Worm (Caenorhabditis elegans): ENCODE data around the gene ZK112.4.
A peak's percentile ranks its signal among the peaks of the same experiment; 100 is the strongest.

ZK112.4 gene

DNA sequence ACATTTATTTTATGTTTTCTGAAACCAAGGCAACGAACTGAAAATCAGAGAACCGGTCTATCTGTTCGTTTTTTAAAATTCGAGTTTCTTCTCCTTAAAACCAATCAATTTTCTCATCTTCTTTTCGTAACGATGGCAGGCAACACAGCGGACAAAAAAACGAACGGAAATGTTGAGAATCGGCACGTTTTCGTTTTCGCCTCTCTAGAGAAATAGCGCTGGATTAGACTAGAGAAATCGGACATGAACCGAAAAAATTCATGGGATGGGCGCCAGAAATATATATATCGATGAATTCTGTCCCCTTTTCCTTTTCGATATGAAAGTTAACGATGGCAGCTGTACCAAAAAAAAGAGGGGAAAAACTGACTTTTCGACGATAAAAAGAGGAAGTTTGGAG lies 7.4 kb downstream of the ZK112.4 start:
- no peak for TF ChIP-seq zip-8 (tag; optimal IDR thresholded peaks at IDR 0.05)

DNA sequence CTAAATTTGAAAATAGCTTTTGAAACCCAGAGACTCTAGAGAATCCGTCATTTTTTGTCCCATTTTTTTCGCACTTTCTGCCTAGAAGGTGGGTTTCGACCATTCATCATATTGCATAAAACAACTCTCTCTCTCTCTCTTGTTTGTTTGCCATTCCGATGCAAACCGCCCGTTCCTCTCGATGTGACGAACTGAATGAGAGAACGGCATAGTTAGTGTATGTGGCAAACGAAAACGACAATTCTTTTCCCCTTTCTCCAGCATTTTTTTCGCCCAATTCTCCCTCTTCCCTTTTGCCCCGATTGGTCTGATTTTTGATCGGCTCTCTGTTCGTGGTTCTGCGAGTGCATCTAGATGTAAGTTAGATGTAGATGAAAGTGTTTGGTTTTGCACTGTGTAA lies 8.3 kb downstream of the ZK112.4 start:
- TF ChIP-seq zip-8 (tag; optimal IDR thresholded peaks at IDR 0.05) = no peak
- TF ChIP-seq nhr-12 (tag; optimal IDR thresholded peaks at IDR 0.05) = no peak
- no peak for TF ChIP-seq ceh-39 (tag; optimal IDR thresholded peaks at IDR 0.05)
- TF ChIP-seq drap-1 (GFP tag; optimal IDR thresholded peaks at IDR 0.05) = no peak
- TF ChIP-seq lin-13 (tag; optimal IDR thresholded peaks at IDR 0.05) = no peak
- TF ChIP-seq snpc-4 (tag; optimal IDR thresholded peaks at IDR 0.05) = no peak
- TF ChIP-seq mls-2 (tag; optimal IDR thresholded peaks at IDR 0.05) = no peak
- no peak for TF ChIP-seq cnd-1 (tag; optimal IDR thresholded peaks at IDR 0.05)
- TF ChIP-seq M03D4.4 (tag; optimal IDR thresholded peaks at IDR 0.05) = no peak
- no peak for TF ChIP-seq sem-2 (GFP tag; optimal IDR thresholded peaks at IDR 0.05)
- no peak for TF ChIP-seq unc-120 (tag; optimal IDR thresholded peaks at IDR 0.05; ENCODE audit: poor library complexity, severe bottlenecking)
- no peak for TF ChIP-seq lin-32 (GFP tag; optimal IDR thresholded peaks at IDR 0.05)
- no peak for TF ChIP-seq mep-1 (tag; optimal IDR thresholded peaks at IDR 0.05)
- TF ChIP-seq ham-2 (GFP tag; optimal IDR thresholded peaks at IDR 0.05) = no peak

DNA sequence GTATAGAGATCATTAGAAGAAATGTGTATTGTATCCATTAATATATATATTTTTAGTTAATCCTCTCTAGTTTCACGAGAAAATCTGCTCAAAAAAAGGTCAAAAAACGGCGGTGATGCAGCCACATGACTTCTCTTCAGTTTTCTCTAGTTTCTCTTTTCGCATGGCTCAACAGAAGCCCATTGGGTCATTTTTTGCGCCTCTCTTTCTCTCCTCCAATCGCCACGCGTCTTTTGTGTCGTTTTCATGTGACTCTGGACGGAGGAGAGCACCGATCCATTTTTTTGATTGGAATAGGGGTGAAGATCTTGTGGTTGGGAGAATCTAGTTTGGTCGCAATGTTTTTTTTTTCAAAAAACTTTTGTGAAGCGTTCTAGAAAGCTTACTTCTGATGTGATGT lies 8.9 kb downstream of the ZK112.4 start:
- TF ChIP-seq elt-1 (tag; optimal IDR thresholded peaks at IDR 0.05; ENCODE audit: borderline replicate concordance, insufficient read depth) (no peak), ceh-39 (tag; optimal IDR thresholded peaks at IDR 0.05) (no peak), sem-2 (GFP tag; optimal IDR thresholded peaks at IDR 0.05) (no peak), nhr-237 (tag; optimal IDR thresholded peaks at IDR 0.05) (no peak), ztf-11 (tag; optimal IDR thresholded peaks at IDR 0.05) (no peak), nhr-12 (tag; optimal IDR thresholded peaks at IDR 0.05) (no peak), sptf-1 (tag; optimal IDR thresholded peaks at IDR 0.05) (no peak), nhr-76 (tag; optimal IDR thresholded peaks at IDR 0.05) (no peak), nhr-28 (tag; optimal IDR thresholded peaks at IDR 0.05) (no peak), lsy-2 (tag; optimal IDR thresholded peaks at IDR 0.05) (no peak), mab-5 (tag; optimal IDR thresholded peaks at IDR 0.05) (no peak), unc-39 (tag; optimal IDR thresholded peaks at IDR 0.05) (no peak), hlh-1 (tag; optimal IDR thresholded peaks at IDR 0.05) (no peak)

- TF ChIP-seq nhr-76 (tag; optimal IDR thresholded peaks at IDR 0.05) (no peak), ham-2 (GFP tag; optimal IDR thresholded peaks at IDR 0.05) (no peak), unc-62 (GFP tag; optimal IDR thresholded peaks at IDR 0.05) (no peak), lsy-2 (tag; optimal IDR thresholded peaks at IDR 0.05) (no peak), zip-8 (tag; optimal IDR thresholded peaks at IDR 0.05) (no peak), hlh-1 (tag; optimal IDR thresholded peaks at IDR 0.05) (no peak), drap-1 (GFP tag; optimal IDR thresholded peaks at IDR 0.05) (no peak), bed-3 (GFP tag; optimal IDR thresholded peaks at IDR 0.05) (no peak), pha-4 (tag; optimal IDR thresholded peaks at IDR 0.05) (no peak)
These were observed 10.4 kb downstream of the ZK112.4 start, which contains the start of gene ncl-1 for ce11 chrIII:7719364-7719936. Gene ncl-1 (plus strand): TSS chrIII:7719729.

DNA sequence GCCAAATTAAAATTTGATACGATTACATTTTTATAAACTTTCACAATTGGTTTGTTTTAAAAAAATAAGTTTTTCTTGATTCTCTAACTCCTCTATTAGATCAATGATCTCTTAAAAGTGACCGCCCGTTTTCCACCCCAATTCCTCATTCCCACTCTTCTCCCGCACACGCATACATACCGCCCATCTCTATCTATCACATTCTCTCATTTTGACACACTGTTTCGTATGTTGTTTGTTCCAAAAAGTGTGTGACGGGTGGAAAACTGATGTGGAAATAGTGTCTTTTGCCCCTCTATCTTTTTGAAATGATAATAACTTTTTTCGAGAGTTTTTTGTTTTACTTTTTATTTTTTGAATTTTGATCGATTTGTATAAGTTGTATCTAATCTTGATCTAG lies 11.5 kb downstream of the ZK112.4 start:
- TF ChIP-seq unc-62 (GFP tag; optimal IDR thresholded peaks at IDR 0.05) (peak; percentile 47), cnd-1 (tag; optimal IDR thresholded peaks at IDR 0.05) (no peak), mab-5 (tag; optimal IDR thresholded peaks at IDR 0.05) (no peak), lsy-2 (tag; optimal IDR thresholded peaks at IDR 0.05) (peak; percentile 4), nhr-12 (tag; optimal IDR thresholded peaks at IDR 0.05) (no peak), mep-1 (tag; optimal IDR thresholded peaks at IDR 0.05) (peak; percentile 25), nhr-237 (tag; optimal IDR thresholded peaks at IDR 0.05) (peak; percentile 24), snpc-4 (tag; optimal IDR thresholded peaks at IDR 0.05) (no peak), sem-2 (GFP tag; optimal IDR thresholded peaks at IDR 0.05) (no peak), nhr-76 (tag; optimal IDR thresholded peaks at IDR 0.05) (no peak), blmp-1 (tag; optimal IDR thresholded peaks at IDR 0.05) (no peak), ztf-11 (tag; optimal IDR thresholded peaks at IDR 0.05) (no peak)

- TF ChIP-seq nhr-2 (tag; optimal IDR thresholded peaks at IDR 0.05) = peak; percentile 75
- no peak for TF ChIP-seq unc-120 (tag; optimal IDR thresholded peaks at IDR 0.05; ENCODE audit: poor library complexity, severe bottlenecking)
- TF ChIP-seq hlh-1 (tag; optimal IDR thresholded peaks at IDR 0.05) = peak; percentile 66
These were observed 13.3 kb downstream of the ZK112.4 start for ce11 chrIII:7716550-7716949.

All from whole organism, mixed stage, embryonic.